Fruit fly (Drosophila melanogaster): ENCODE results near the gene Dnaaf5.

Dnaaf5 gene

dm6 chr3R:14370199-14370933, 8.8 kb upstream of the Dnaaf5 start (continued):
- TF ChIP-seq CG6272 (GFP tag; IDR thresholded peaks at IDR 0.05) (no peak; the same call in none of the 2 replicates), grau (tag; optimal IDR thresholded peaks at IDR 0.05) (peak; percentile 40), sob (GFP tag; IDR thresholded peaks at IDR 0.05) (peak; percentile 82), H15 (GFP tag; IDR thresholded peaks at IDR 0.05) (peak; percentile 78), Abd-B (GFP tag; optimal IDR thresholded peaks at IDR 0.05) (peak; percentile 70), nerfin-1 (tag; optimal IDR thresholded peaks at IDR 0.05) (no peak), gro (GFP tag; optimal IDR thresholded peaks at IDR 0.05) (peak; percentile 44), Dek (tag; optimal IDR thresholded peaks at IDR 0.05) (peak; percentile 66), CG31441 (GFP tag; IDR thresholded peaks at IDR 0.05) (peak; percentile 73), CG4424 (GFP tag; optimal IDR thresholded peaks at IDR 0.05) (peak; percentile 78), Sox100B (GFP tag; optimal IDR thresholded peaks at IDR 0.05) (peak; percentile 58), CG9817 (tag; optimal IDR thresholded peaks at IDR 0.05) (peak; percentile 62), CG17829 (tag; optimal IDR thresholded peaks at IDR 0.05) (peak; percentile 66), CG12219 (GFP tag; optimal IDR thresholded peaks at IDR 0.05) (peak; percentile 78), CG2889 (GFP tag; IDR thresholded peaks at IDR 0.05) (peak; percentile 75; the same call in 2 of the 3 replicates), CkIIα-i1 (GFP tag; IDR thresholded peaks at IDR 0.05) (0 out of 2 replicates have a peak, but pooled peaks have one; percentile 20), CG3838 (GFP tag; optimal IDR thresholded peaks at IDR 0.05) (no peak), ken (GFP tag; IDR thresholded peaks at IDR 0.05) (peak; percentile 84), dmrt11E (tag; optimal IDR thresholded peaks at IDR 0.05) (peak; percentile 54), Sin3A (optimal IDR thresholded peaks at IDR 0.05) (no peak), pros (GFP tag; optimal IDR thresholded peaks at IDR 0.05) (peak; percentile 15), bcd (GFP tag; optimal IDR thresholded peaks at IDR 0.05) (peak; percentile 62), ttk (GFP tag; IDR thresholded peaks at IDR 0.05) (peak; percentile 80), rib (GFP tag; IDR thresholded peaks at IDR 0.05) (no peak), Hmr (GFP tag; optimal IDR thresholded peaks at IDR 0.05) (peak; percentile 84), CG2120 (GFP tag; optimal IDR thresholded peaks at IDR 0.05) (peak; percentile 85), E2f1 (GFP tag; IDR thresholded peaks at IDR 0.05) (peak; percentile 82), CG5953 (GFP tag; IDR thresholded peaks at IDR 0.05) (peak; percentile 79), CG1602 (GFP tag; optimal IDR thresholded peaks at IDR 0.05) (peak; percentile 68), CG10267 (tag; optimal IDR thresholded peaks at IDR 0.05) (peak; percentile 51), CG13624 (GFP tag; optimal IDR thresholded peaks at IDR 0.05) (peak; percentile 60), hbn (GFP tag; IDR thresholded peaks at IDR 0.05; ENCODE audit: partially characterized antibody) (no peak), Sry-δ (GFP tag; optimal IDR thresholded peaks at IDR 0.05) (peak; percentile 29), CG31388 (GFP tag; optimal IDR thresholded peaks at IDR 0.05) (no peak), fd96Cb (tag; optimal IDR thresholded peaks at IDR 0.05) (peak; percentile 67), lbe (GFP tag; optimal IDR thresholded peaks at IDR 0.05) (peak; percentile 76), Jarid2 (GFP tag; optimal IDR thresholded peaks at IDR 0.05) (no peak), CG4820 (GFP tag; optimal IDR thresholded peaks at IDR 0.05) (peak; percentile 68), Poxn (GFP tag; IDR thresholded peaks at IDR 0.05) (0 out of 2 replicates have a peak, but pooled peaks have one; percentile 34), CG10366 (GFP tag; IDR thresholded peaks at IDR 0.05) (peak; percentile 90), hth (optimal IDR thresholded peaks at IDR 0.05) (no peak), Dip2 (GFP tag; IDR thresholded peaks at IDR 0.05) (no peak), kah (GFP tag; optimal IDR thresholded peaks at IDR 0.05) (no peak), Chrac-16 (GFP tag; optimal IDR thresholded peaks at IDR 0.05) (peak; percentile 56), CG3995 (GFP tag; optimal IDR thresholded peaks at IDR 0.05) (no peak), ham (GFP tag; IDR thresholded peaks at IDR 0.05) (no peak), CG17385 (GFP tag; optimal IDR thresholded peaks at IDR 0.05) (peak; percentile 78), CG7745 (tag; optimal IDR thresholded peaks at IDR 0.05) (no peak), CG34422 (GFP tag; IDR thresholded peaks at IDR 0.05) (peak; percentile 88), pita (GFP tag; optimal IDR thresholded peaks at IDR 0.05) (no peak), slp2 (GFP tag; optimal IDR thresholded peaks at IDR 0.05) (peak; percentile 74)
